Fruit fly (Drosophila melanogaster) S2 (cell line): ENCODE measurements around the gene CG33110.

Experiments used
- CG8478 ChIP-seq: fragments of >200 bp; optimal IDR thresholded peaks from 2 replicates; lab custom pipeline; 2018
- CTCF ChIP-seq, 2 experiments: fragments of >200 bp; optimal IDR thresholded peaks; 2 replicates each; lab custom pipeline; 2018

- TF ChIP-seq CG8478 (lab: Kevin White, UChicago) (no peak), CTCF (optimal IDR thresholded peaks at IDR 0.05; lab: Kevin White, UChicago) (no peak)
Measured at dm6 chr3R:22629174-22629573, 59.2 kb downstream of the CG33110 start.
